Worm (Caenorhabditis elegans) whole organism, young adult: Measurements from ENCODE around the gene Y73C8B.9.

Experiments used
- F49E8.2 ChIP-seq: sonication (generic microtip); optimal IDR thresholded peaks from 3 replicates; lab custom pipeline; 2017; ENCODE audit warnings: missing genetic modification characterization, mild to moderate bottlenecking, missing compliant biosample characterization, antibody characterized with exemption, moderate library complexity; ENCODE audit not compliant: insufficient read depth
- F55B11.4 ChIP-seq: sonication (generic microtip); optimal IDR thresholded peaks from 2 replicates; lab custom pipeline; 2016; ENCODE audit warnings: missing compliant biosample characterization, missing genetic modification characterization, borderline replicate concordance; ENCODE audit not compliant: insufficient read depth
- aptf-2 ChIP-seq: fragments of 200-800 bp; sonication (Bioruptor generic); conservative IDR thresholded peaks from 2 replicates; pipeline ENCODE4 v1.3.6; 2022; ENCODE audit warnings: missing genetic modification reagents, missing genetic modification characterization, missing compliant biosample characterization
- aptf-3 ChIP-seq: fragments of 200-800 bp; sonication (Bioruptor generic); IDR thresholded peaks from 2 replicates; pipeline ENCODE4 v1.3.6; 2022; ENCODE audit warnings: missing genetic modification characterization, missing compliant biosample characterization
- attf-3 ChIP-seq: fragments of 200-800 bp; sonication (Bioruptor generic); conservative IDR thresholded peaks from 2 replicates; pipeline ENCODE4 v1.3.6; 2022; ENCODE audit warnings: missing genetic modification reagents, missing genetic modification characterization, missing compliant biosample characterization
- die-1 ChIP-seq: sonication (generic microtip); optimal IDR thresholded peaks from 2 replicates; lab custom pipeline; 2016; ENCODE audit warnings: missing genotype, mild to moderate bottlenecking, missing genetic modification characterization, missing compliant biosample characterization
- egl-44 ChIP-seq: fragments of 200-800 bp; sonication (Bioruptor generic); IDR thresholded peaks from 2 replicates; pipeline ENCODE4 v1.3.6; 2022; ENCODE audit warnings: missing genetic modification reagents, missing genetic modification characterization, missing compliant biosample characterization
- hmg-20 ChIP-seq: fragments of 200-800 bp; sonication (Bioruptor generic); IDR thresholded peaks from 2 replicates; pipeline ENCODE4 v1.3.6; 2022; ENCODE audit warnings: missing genetic modification reagents, missing genetic modification characterization, missing compliant biosample characterization
- hrde-1 ChIP-seq: sonication (generic microtip); optimal IDR thresholded peaks from 2 replicates; lab custom pipeline; 2016; ENCODE audit warnings: missing genetic modification characterization, mild to moderate bottlenecking, missing compliant biosample characterization, moderate library complexity, missing genotype, missing genetic modification reagents, borderline replicate concordance
- lin-40 ChIP-seq: sonication (generic microtip); optimal IDR thresholded peaks from 2 replicates; lab custom pipeline; 2016; ENCODE audit warnings: missing genetic modification characterization, mild to moderate bottlenecking, missing compliant biosample characterization, missing genotype, missing genetic modification reagents
- unc-130 ChIP-seq: sonication (generic microtip); optimal IDR thresholded peaks from 2 replicates; lab custom pipeline; 2016; ENCODE audit warnings: missing genetic modification reagents, missing genetic modification characterization, missing compliant biosample characterization

ce11 chrV:3193091-3193608 is at the start of gene Y73C8B.9, which contains the start of gene Y73C8B.3:
- TF ChIP-seq egl-44 (no peak), attf-3 (GFP tag; lab: Robert Waterston, UW) (no peak), aptf-2 (GFP tag; lab: Robert Waterston, UW) (no peak), lin-40 (peak; percentile 5), hrde-1 (tag; lab: Kevin White, UChicago) (no peak), unc-130 (GFP tag; lab: Kevin White, UChicago) (no peak), hmg-20 (GFP tag; lab: Robert Waterston, UW) (no peak), F55B11.4 (tag; lab: Kevin White, UChicago) (no peak), aptf-3 (GFP tag; lab: Robert Waterston, UW) (no peak), F49E8.2 (tag; lab: Kevin White, UChicago) (no peak), die-1 (tag; lab: Kevin White, UChicago) (no peak)
